Worm (Caenorhabditis elegans) whole organism, L1 larva: ENCODE results near the gene suca-1.

Experiments
- C34B4.2 ChIP-seq: sonication (generic microtip); optimal IDR thresholded peaks from 2 replicates; lab custom pipeline; 2017; ENCODE audit warnings: mild to moderate bottlenecking, missing genetic modification characterization, missing compliant biosample characterization
- aha-1 ChIP-seq: fragments of 150-350 bp; optimal IDR thresholded peaks from 2 replicates; lab custom pipeline; 2014; ENCODE audit warnings: missing biosample characterization, missing genetic modification characterization
- aly-2 ChIP-seq: fragments of 150-350 bp; optimal IDR thresholded peaks from 2 replicates; lab custom pipeline; 2014; ENCODE audit warnings: missing biosample characterization, missing genetic modification characterization
- ceh-82 ChIP-seq, 3 experiments: fragments of 150-350 bp in 1 of 3; sonication (generic microtip) in 2 of 3; optimal IDR thresholded peaks; 2 replicates each; lab custom pipeline; 2014 to 2017; ENCODE audit warnings: missing biosample characterization in 3 of 3, missing genetic modification characterization in 3 of 3
- ceh-88 ChIP-seq: fragments of 200-800 bp; sonication (Bioruptor generic); IDR thresholded peaks from 2 replicates; pipeline ENCODE4 v1.3.6; 2022; ENCODE audit warnings: missing genetic modification characterization, missing compliant biosample characterization
- dpl-1 ChIP-seq, 3 experiments: fragments of 150-350 bp in 2 of 3; sonication (generic microtip) in 1 of 3; optimal IDR thresholded peaks; 2 replicates each; lab custom pipeline; 2014 to 2017; ENCODE audit warnings: missing biosample characterization in 3 of 3, missing genetic modification characterization in 3 of 3, missing genetic modification reagents in 3 of 3
- dsc-1 ChIP-seq: sonication (generic microtip); optimal IDR thresholded peaks from 2 replicates; lab custom pipeline; 2016; ENCODE audit warnings: mild to moderate bottlenecking, missing genetic modification characterization, missing compliant biosample characterization
- efl-1 ChIP-seq, 4 experiments: fragments of 150-350 bp; optimal IDR thresholded peaks in 3 of 4; peaks in 1 of 4; 1 replicate in 1 of 4; 2 replicates in 3 of 4; lab custom pipeline; 2014; ENCODE audit warnings: missing biosample characterization in 2 of 4, missing genetic modification characterization in 2 of 4, missing genetic modification reagents in 2 of 4
- egl-27 ChIP-seq, 2 experiments: fragments of 150-350 bp in 1 of 2; sonication (generic microtip); optimal IDR thresholded peaks; 3 replicates each; lab custom pipeline; 2017 to 2018; ENCODE audit warnings: missing biosample characterization in 2 of 2, missing genetic modification characterization in 2 of 2, missing genetic modification reagents in 2 of 2
- ets-5 ChIP-seq: fragments of 200-800 bp; sonication (Bioruptor generic); IDR thresholded peaks from 2 replicates; pipeline ENCODE4 v1.3.6; 2022; ENCODE audit warnings: missing genetic modification characterization, missing compliant biosample characterization
- fkh-10 ChIP-seq: sonication (generic microtip); optimal IDR thresholded peaks from 2 replicates; lab custom pipeline; 2017; ENCODE audit warnings: missing biosample characterization, missing genetic modification reagents, missing genetic modification characterization
- fkh-4 ChIP-seq: sonication (generic microtip); optimal IDR thresholded peaks from 2 replicates; lab custom pipeline; 2016; ENCODE audit warnings: missing compliant biosample characterization, missing genetic modification characterization, borderline replicate concordance
- grh-1 ChIP-seq: fragments of 200-800 bp; sonication (Bioruptor generic); IDR thresholded peaks from 2 replicates; pipeline ENCODE4 v1.3.6; 2022; ENCODE audit warnings: missing genetic modification reagents, missing genetic modification characterization, missing compliant biosample characterization
- hlh-17 ChIP-seq: fragments of 200-800 bp; sonication (Bioruptor generic); optimal IDR thresholded peaks from 2 replicates; lab custom pipeline; 2018; ENCODE audit warnings: missing genetic modification characterization, mild to moderate bottlenecking, missing compliant biosample characterization, moderate library complexity, borderline replicate concordance
- lin-15B ChIP-seq: fragments of 150-350 bp; sonication (generic microtip); optimal IDR thresholded peaks from 3 replicates; lab custom pipeline; 2014; ENCODE audit warnings: missing biosample characterization, missing genetic modification characterization
- lir-3 ChIP-seq: sonication (generic microtip); optimal IDR thresholded peaks from 2 replicates; lab custom pipeline; 2016; ENCODE audit warnings: mild to moderate bottlenecking, missing genetic modification characterization, moderate library complexity, missing compliant biosample characterization; ENCODE audit not compliant: poor library complexity
- mab-9 ChIP-seq: fragments of 200-800 bp; sonication (Bioruptor generic); IDR thresholded peaks from 2 replicates; pipeline ENCODE4 v1.3.6; 2022; ENCODE audit warnings: missing genetic modification reagents, missing genetic modification characterization, missing compliant biosample characterization
- mef-2 ChIP-seq: fragments of 150-350 bp; optimal IDR thresholded peaks from 2 replicates; lab custom pipeline; 2014; ENCODE audit warnings: missing biosample characterization, missing genetic modification characterization
- mep-1 ChIP-seq: fragments of 150-350 bp; optimal IDR thresholded peaks from 2 replicates; lab custom pipeline; 2014; ENCODE audit warnings: missing biosample characterization, missing genetic modification characterization
- nhr-19 ChIP-seq: fragments of 200-800 bp; sonication (Bioruptor generic); conservative IDR thresholded peaks from 2 replicates; pipeline ENCODE4 v1.3.6; 2022; ENCODE audit warnings: missing genetic modification characterization, missing compliant biosample characterization
- nhr-47 ChIP-seq: sonication (generic microtip); optimal IDR thresholded peaks from 2 replicates; lab custom pipeline; 2016; ENCODE audit warnings: mild to moderate bottlenecking, missing genetic modification characterization, moderate library complexity, missing compliant biosample characterization
- nhr-76 ChIP-seq: sonication (generic microtip); optimal IDR thresholded peaks from 2 replicates; lab custom pipeline; 2017; ENCODE audit warnings: missing biosample characterization, missing genetic modification characterization
- nhr-77 ChIP-seq: fragments of 150-350 bp; optimal IDR thresholded peaks from 2 replicates; lab custom pipeline; 2014; ENCODE audit warnings: missing biosample characterization, missing genetic modification characterization
- nhr-84 ChIP-seq: sonication (generic microtip); optimal IDR thresholded peaks from 2 replicates; lab custom pipeline; 2017; ENCODE audit warnings: missing biosample characterization, missing genetic modification characterization
- nhr-90 ChIP-seq: sonication (generic microtip); optimal IDR thresholded peaks from 2 replicates; lab custom pipeline; 2016; ENCODE audit warnings: mild to moderate bottlenecking, missing genetic modification characterization, missing compliant biosample characterization; ENCODE audit not compliant: poor library complexity
- pag-3 ChIP-seq: sonication (generic microtip); optimal IDR thresholded peaks from 2 replicates; lab custom pipeline; 2017; ENCODE audit warnings: missing genetic modification characterization, mild to moderate bottlenecking, missing compliant biosample characterization, antibody characterized with exemption, borderline replicate concordance; ENCODE audit not compliant: insufficient read depth
- pqm-1 ChIP-seq: sonication (generic microtip); optimal IDR thresholded peaks from 3 replicates; lab custom pipeline; 2017; ENCODE audit warnings: missing biosample characterization, missing genetic modification characterization
- rnt-1 ChIP-seq: sonication (generic microtip); optimal IDR thresholded peaks from 2 replicates; lab custom pipeline; 2016; ENCODE audit warnings: mild to moderate bottlenecking, missing genetic modification characterization, moderate library complexity, missing compliant biosample characterization
- snpc-4 ChIP-seq: fragments of 150-350 bp; optimal IDR thresholded peaks from 2 replicates; lab custom pipeline; 2014; ENCODE audit warnings: missing biosample characterization, missing genetic modification characterization
- swsn-7 ChIP-seq: sonication (generic microtip); optimal IDR thresholded peaks from 2 replicates; lab custom pipeline; 2016; ENCODE audit warnings: missing genetic modification characterization, missing compliant biosample characterization
- tbx-2 ChIP-seq: sonication (generic microtip); optimal IDR thresholded peaks from 2 replicates; lab custom pipeline; 2016; ENCODE audit warnings: missing genetic modification characterization, missing compliant biosample characterization
- tlp-1 ChIP-seq: fragments of 150-350 bp; optimal IDR thresholded peaks from 2 replicates; lab custom pipeline; 2014; ENCODE audit warnings: missing biosample characterization, missing genetic modification characterization
- unc-98 ChIP-seq: fragments of 200-800 bp; sonication (Bioruptor generic); IDR thresholded peaks from 2 replicates; pipeline ENCODE4 v1.3.6; 2022; ENCODE audit warnings: missing genetic modification characterization, missing compliant biosample characterization
- xbp-1 ChIP-seq: sonication (generic microtip); optimal IDR thresholded peaks from 2 replicates; lab custom pipeline; 2016; ENCODE audit warnings: missing genetic modification characterization, missing compliant biosample characterization
- zag-1 ChIP-seq: fragments of 150-350 bp; optimal IDR thresholded peaks from 2 replicates; lab custom pipeline; 2014; ENCODE audit warnings: missing biosample characterization, missing genetic modification characterization

suca-1 gene

ce11 chrX:10900079-10900724 is at the start of gene suca-1 (continued):
- TF ChIP-seq hlh-17 (GFP tag; lab: Kevin White, UChicago) (no peak), snpc-4 (tag; lab: Kevin White, UChicago) (no peak), unc-98 (GFP tag; lab: Robert Waterston, UW) (no peak), nhr-47 (peak; percentile 44), efl-1 (optimal IDR thresholded peaks at IDR 0.05; lab: Kevin White, UChicago) (peak; percentile 23 to 37), efl-1 (GFP tag; optimal IDR thresholded peaks at IDR 0.05 in 1 of 2; lab: Kevin White, UChicago) (peak; percentile 5 to 11), pqm-1 (tag; lab: Kevin White, UChicago) (no peak), nhr-19 (GFP tag; lab: Robert Waterston, UW) (peak; percentile 35), ceh-88 (GFP tag; lab: Robert Waterston, UW) (no peak), nhr-77 (tag; lab: Kevin White, UChicago) (no peak), egl-27 (tag; optimal IDR thresholded peaks at IDR 0.05; lab: Kevin White, UChicago) (no peak), dsc-1 (peak; percentile 3), zag-1 (tag; lab: Kevin White, UChicago) (no peak), mef-2 (tag; lab: Kevin White, UChicago) (no peak), fkh-10 (no peak), dpl-1 (GFP tag; optimal IDR thresholded peaks at IDR 0.05; lab: Kevin White, UChicago) (peak in 2 of 3 experiments; percentile 17 to 35), mab-9 (GFP tag; lab: Robert Waterston, UW) (no peak), aly-2 (no peak), grh-1 (no peak), mep-1 (tag; lab: Kevin White, UChicago) (peak; percentile 72), aha-1 (tag; lab: Kevin White, UChicago) (no peak), lin-15B (tag; lab: Kevin White, UChicago) (no peak), swsn-7 (tag; lab: Kevin White, UChicago) (peak; percentile 57), ets-5 (GFP tag; lab: Robert Waterston, UW) (no peak), nhr-76 (tag; lab: Kevin White, UChicago) (no peak), nhr-84 (tag; lab: Kevin White, UChicago) (no peak), ceh-82 (tag; optimal IDR thresholded peaks at IDR 0.05; lab: Kevin White, UChicago) (peak in 1 of 3 experiments; percentile 62), lir-3 (tag; lab: Kevin White, UChicago) (no peak), nhr-90 (peak; percentile 38), fkh-4 (tag; lab: Kevin White, UChicago) (no peak), C34B4.2 (tag; lab: Kevin White, UChicago) (no peak), xbp-1 (tag; lab: Kevin White, UChicago) (peak; percentile 24)

ce11 chrX:10948852-10949251 is 48.9 kb upstream of the suca-1 start, which contains the start of gene T21B6.3:
Gene T21B6.3 (minus strand): TSS chrX:10948952.
- TF ChIP-seq rnt-1 (tag; lab: Kevin White, UChicago) = no peak
- no peak for TF ChIP-seq efl-1 (optimal IDR thresholded peaks at IDR 0.05; lab: Kevin White, UChicago)
- TF ChIP-seq efl-1 (GFP tag; optimal IDR thresholded peaks at IDR 0.05 in 1 of 2; lab: Kevin White, UChicago) = peak in 1 of 2 experiments; percentile 41
- TF ChIP-seq ceh-82 (tag; optimal IDR thresholded peaks at IDR 0.05; lab: Kevin White, UChicago) = no peak
- no peak for TF ChIP-seq pag-3 (tag; lab: Kevin White, UChicago)

- TF ChIP-seq tlp-1 (no peak), zag-1 (tag; lab: Kevin White, UChicago) (no peak), tbx-2 (tag; lab: Kevin White, UChicago) (no peak)
Measured at ce11 chrX:10941255-10941654, 41.3 kb upstream of the suca-1 start, which contains the start of gene pho-7. Gene pho-7 (minus strand): TSS chrX:10941355.
